Worm (Caenorhabditis elegans) whole organism, mixed stage, embryonic: Measurements from ENCODE around the gene clpr-2.
"Not testable (repeated sequence)": the region's sequence is repeated elsewhere in the genome, so short reads cannot be mapped to it uniquely, and the experiment has no call there.

Experiments
- M03D4.4 ChIP-seq: sonication (generic microtip); optimal IDR thresholded peaks from 2 replicates; lab custom pipeline; 2017; ENCODE audit warnings: mild to moderate bottlenecking, missing genetic modification characterization, missing compliant biosample characterization
- bed-3 ChIP-seq: fragments of 200-800 bp; sonication (Bioruptor generic); optimal IDR thresholded peaks from 3 replicates; lab custom pipeline; 2018; ENCODE audit warnings: mild to moderate bottlenecking, missing genetic modification characterization, moderate library complexity, missing compliant biosample characterization
- blmp-1 ChIP-seq: fragments of 150-350 bp; optimal IDR thresholded peaks from 2 replicates; lab custom pipeline; 2014; ENCODE audit warnings: missing biosample characterization, missing genetic modification characterization
- ceh-43 ChIP-seq: fragments of 200-800 bp; sonication (Bioruptor generic); optimal IDR thresholded peaks from 2 replicates; lab custom pipeline; 2018; ENCODE audit warnings: mild to moderate bottlenecking, missing genetic modification characterization, moderate library complexity, missing compliant biosample characterization
- ceh-83 ChIP-seq: fragments of 200-800 bp; sonication (Bioruptor generic); optimal IDR thresholded peaks from 2 replicates; lab custom pipeline; 2018; ENCODE audit warnings: mild to moderate bottlenecking, missing genetic modification characterization, missing compliant biosample characterization
- ces-1 ChIP-seq: fragments of 150-350 bp; optimal IDR thresholded peaks from 2 replicates; lab custom pipeline; 2014; ENCODE audit warnings: missing biosample characterization, missing genetic modification reagents, missing genetic modification characterization
- cnd-1 ChIP-seq: fragments of 200-800 bp; sonication (Bioruptor generic); optimal IDR thresholded peaks from 2 replicates; lab custom pipeline; 2018; ENCODE audit warnings: mild to moderate bottlenecking, missing genetic modification characterization, missing compliant biosample characterization
- drap-1 ChIP-seq: fragments of 200-800 bp; sonication (Bioruptor generic); optimal IDR thresholded peaks from 3 replicates; lab custom pipeline; 2018; ENCODE audit warnings: mild to moderate bottlenecking, missing genetic modification characterization, missing compliant biosample characterization
- elt-1 ChIP-seq: sonication (generic microtip); optimal IDR thresholded peaks from 2 replicates; lab custom pipeline; 2017; ENCODE audit warnings: missing genetic modification characterization, mild to moderate bottlenecking, missing compliant biosample characterization, antibody characterized with exemption, moderate library complexity, borderline replicate concordance; ENCODE audit not compliant: insufficient read depth
- elt-3 ChIP-seq: fragments of 150-350 bp; optimal IDR thresholded peaks from 2 replicates; lab custom pipeline; 2014; ENCODE audit warnings: missing biosample characterization, missing genetic modification characterization
- flh-1 ChIP-seq: fragments of 200-800 bp; sonication (Bioruptor generic); optimal IDR thresholded peaks from 2 replicates; lab custom pipeline; 2018; ENCODE audit warnings: mild to moderate bottlenecking, missing genetic modification characterization, moderate library complexity, missing compliant biosample characterization
- ham-2 ChIP-seq: fragments of 200-800 bp; sonication (Bioruptor generic); optimal IDR thresholded peaks from 2 replicates; lab custom pipeline; 2018; ENCODE audit warnings: mild to moderate bottlenecking, missing genetic modification characterization, missing compliant biosample characterization
- hlh-1 ChIP-seq: fragments of 150-350 bp; optimal IDR thresholded peaks from 2 replicates; lab custom pipeline; 2014; ENCODE audit warnings: missing biosample characterization, missing genetic modification reagents, missing genetic modification characterization
- lin-13 ChIP-seq: fragments of 150-350 bp; optimal IDR thresholded peaks from 2 replicates; lab custom pipeline; 2014; ENCODE audit warnings: missing biosample characterization, missing genetic modification characterization
- lin-32 ChIP-seq: fragments of 200-800 bp; sonication (Bioruptor generic); optimal IDR thresholded peaks from 2 replicates; lab custom pipeline; 2018; ENCODE audit warnings: mild to moderate bottlenecking, missing genetic modification characterization, missing compliant biosample characterization
- mab-5 ChIP-seq: fragments of 150-350 bp; optimal IDR thresholded peaks from 2 replicates; lab custom pipeline; 2014; ENCODE audit warnings: missing biosample characterization, missing genetic modification characterization
- mep-1 ChIP-seq: fragments of 150-350 bp; optimal IDR thresholded peaks from 2 replicates; lab custom pipeline; 2017; ENCODE audit warnings: missing biosample characterization, missing genetic modification reagents, missing genetic modification characterization, inconsistent platforms
- mls-2 ChIP-seq: sonication (generic microtip); optimal IDR thresholded peaks from 2 replicates; lab custom pipeline; 2016; ENCODE audit warnings: mild to moderate bottlenecking, missing genetic modification characterization, moderate library complexity, missing compliant biosample characterization
- nhr-237 ChIP-seq: fragments of 150-350 bp; optimal IDR thresholded peaks from 2 replicates; lab custom pipeline; 2014; ENCODE audit warnings: missing biosample characterization, missing genetic modification characterization
- nhr-28 ChIP-seq: fragments of 150-350 bp; optimal IDR thresholded peaks from 2 replicates; lab custom pipeline; 2014; ENCODE audit warnings: missing biosample characterization, missing genetic modification characterization
- nhr-76 ChIP-seq: sonication (generic microtip); optimal IDR thresholded peaks from 2 replicates; lab custom pipeline; 2017; ENCODE audit warnings: missing biosample characterization, missing genetic modification characterization
- pha-4 ChIP-seq: fragments of 150-350 bp; optimal IDR thresholded peaks from 2 replicates; lab custom pipeline; 2018; ENCODE audit warnings: missing biosample characterization, missing genetic modification reagents, missing genetic modification characterization
- sem-2 ChIP-seq: fragments of 200-800 bp; sonication (Bioruptor generic); optimal IDR thresholded peaks from 2 replicates; lab custom pipeline; 2018; ENCODE audit warnings: mild to moderate bottlenecking, missing genetic modification characterization, missing compliant biosample characterization
- snpc-4 ChIP-seq: fragments of 150-350 bp; optimal IDR thresholded peaks from 2 replicates; lab custom pipeline; 2014; ENCODE audit warnings: missing biosample characterization, missing genetic modification characterization
- sptf-1 ChIP-seq: sonication (generic microtip); optimal IDR thresholded peaks from 2 replicates; lab custom pipeline; 2017; ENCODE audit warnings: mild to moderate bottlenecking, missing genetic modification characterization, moderate library complexity, missing compliant biosample characterization
- tbx-8 ChIP-seq: fragments of 200-800 bp; sonication (Bioruptor generic); optimal IDR thresholded peaks from 2 replicates; lab custom pipeline; 2018; ENCODE audit warnings: mild to moderate bottlenecking, missing genetic modification characterization, moderate library complexity, missing compliant biosample characterization
- unc-120 ChIP-seq: sonication (generic microtip); optimal IDR thresholded peaks from 2 replicates; lab custom pipeline; 2017; ENCODE audit warnings: missing genetic modification characterization, missing compliant biosample characterization; ENCODE audit not compliant: poor library complexity, severe bottlenecking
- unc-39 ChIP-seq: fragments of 150-350 bp; optimal IDR thresholded peaks from 2 replicates; lab custom pipeline; 2014; ENCODE audit warnings: missing biosample characterization, missing genetic modification characterization
- unc-62 ChIP-seq: fragments of 150-350 bp; optimal IDR thresholded peaks from 2 replicates; lab custom pipeline; 2014; ENCODE audit warnings: missing biosample characterization, missing genetic modification reagents, missing genetic modification characterization
- zip-8 ChIP-seq: fragments of 150-350 bp; optimal IDR thresholded peaks from 2 replicates; lab custom pipeline; 2014; ENCODE audit warnings: missing biosample characterization, missing genetic modification characterization
- ztf-11 ChIP-seq: fragments of 150-350 bp; optimal IDR thresholded peaks from 2 replicates; lab custom pipeline; 2014; ENCODE audit warnings: missing biosample characterization, missing genetic modification characterization

clpr-2 gene

ce11 chrII:1271814-1272213 lies 13.1 kb downstream of the clpr-2 start, which contains the start of gene srw-66:
Gene srw-66 (minus strand): TSS chrII:1271914.
- no peak for TF ChIP-seq ztf-11 (tag; lab: Kevin White, UChicago)
- TF ChIP-seq ces-1 (GFP tag; lab: Kevin White, UChicago): no peak

- TF ChIP-seq hlh-1 (tag; lab: Kevin White, UChicago): no peak
- no peak for TF ChIP-seq ceh-83
- no peak for TF ChIP-seq bed-3 (GFP tag; lab: Kevin White, UChicago)
- TF ChIP-seq sptf-1 (tag; lab: Kevin White, UChicago): no peak
- no peak for TF ChIP-seq nhr-237 (tag; lab: Kevin White, UChicago)
- no peak for TF ChIP-seq elt-3
- TF ChIP-seq mep-1 (tag; lab: Kevin White, UChicago): no peak
- no peak for TF ChIP-seq mls-2 (tag; lab: Kevin White, UChicago)
- TF ChIP-seq pha-4 (tag; lab: Kevin White, UChicago): no peak
- no peak for TF ChIP-seq nhr-76 (tag; lab: Kevin White, UChicago)
- no peak for TF ChIP-seq cnd-1 (tag; lab: Kevin White, UChicago)
- no peak for TF ChIP-seq ceh-43
- TF ChIP-seq drap-1 (GFP tag; lab: Kevin White, UChicago): no peak
- TF ChIP-seq ces-1 (GFP tag; lab: Kevin White, UChicago): no peak
- TF ChIP-seq zip-8 (tag; lab: Kevin White, UChicago): no peak
- TF ChIP-seq ham-2: no peak
- TF ChIP-seq ztf-11 (tag; lab: Kevin White, UChicago): no peak
- TF ChIP-seq snpc-4: no peak
Observed at ce11 chrII:1275439-1275838, 16.7 kb downstream of the clpr-2 start, which contains the start of gene Y57G7A.5. Gene Y57G7A.5 (minus strand): TSS chrII:1275539.

DNA sequence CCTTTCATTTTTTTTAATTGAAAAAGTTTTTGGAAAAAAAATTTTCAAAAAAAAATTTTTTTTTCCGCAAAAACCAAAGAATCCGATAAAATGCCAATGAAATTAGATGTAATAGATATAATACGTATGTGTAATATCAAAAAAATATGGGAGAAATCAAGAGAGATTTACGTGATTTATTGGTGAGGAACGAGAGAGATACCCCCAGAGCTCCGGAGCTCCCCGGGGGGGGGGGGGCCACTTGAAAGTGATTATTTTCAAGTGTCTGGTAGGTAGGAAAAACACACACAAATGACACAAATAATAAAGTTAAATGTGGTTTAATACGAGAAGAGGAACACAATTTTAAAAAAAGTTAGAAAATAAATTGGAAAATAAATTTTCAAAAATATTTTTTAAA lies 18.0 kb downstream of the clpr-2 start, which contains the start of gene Y57G7A.11:
Gene Y57G7A.11 (minus strand): TSS at position 101 of the 400 bp plus-strand sequence.
- TF ChIP-seq elt-1 (tag; lab: Kevin White, UChicago): no peak
- no peak for TF ChIP-seq mls-2 (tag; lab: Kevin White, UChicago)
- TF ChIP-seq bed-3 (GFP tag; lab: Kevin White, UChicago): no peak
- no peak for TF ChIP-seq M03D4.4 (tag; lab: Kevin White, UChicago)
- no peak for TF ChIP-seq sem-2 (GFP tag; lab: Kevin White, UChicago)
- TF ChIP-seq unc-120 (tag; lab: Kevin White, UChicago): no peak
- TF ChIP-seq flh-1 (GFP tag; lab: Kevin White, UChicago): no peak
- TF ChIP-seq tbx-8: no peak
- no peak for TF ChIP-seq nhr-28 (tag; lab: Kevin White, UChicago)
- no peak for TF ChIP-seq elt-3
- TF ChIP-seq blmp-1 (tag; lab: Kevin White, UChicago): no peak
- TF ChIP-seq sptf-1 (tag; lab: Kevin White, UChicago): no peak
- TF ChIP-seq nhr-76 (tag; lab: Kevin White, UChicago): no peak
- no peak for TF ChIP-seq nhr-237 (tag; lab: Kevin White, UChicago)
- TF ChIP-seq lin-13 (tag; lab: Kevin White, UChicago): no peak
- no peak for TF ChIP-seq mab-5
- TF ChIP-seq unc-39 (tag; lab: Kevin White, UChicago): no peak
- TF ChIP-seq lin-32 (GFP tag; lab: Kevin White, UChicago): no peak
- TF ChIP-seq unc-62: no peak
- TF ChIP-seq ztf-11 (tag; lab: Kevin White, UChicago): no peak

DNA sequence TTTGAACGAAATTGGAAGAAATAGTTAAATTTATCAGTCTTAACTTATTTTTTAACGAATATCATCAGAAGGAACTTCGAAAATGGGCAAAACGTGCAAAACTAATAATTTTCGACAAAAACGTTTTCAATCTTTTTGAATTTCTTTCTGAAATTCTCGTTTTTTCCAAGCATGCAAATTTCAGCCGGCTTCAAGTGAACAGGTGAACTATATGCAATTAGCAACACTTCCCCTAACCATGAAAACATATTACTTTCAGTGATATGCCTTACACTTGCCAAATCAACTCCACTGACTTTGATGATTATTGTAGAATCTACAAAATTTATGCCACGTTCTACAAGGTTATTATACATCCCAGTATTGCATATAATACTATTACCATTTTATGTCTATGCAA lies 19.6 kb downstream of the clpr-2 start, which contains the start of gene srz-63:
Gene srz-63 (plus strand): TSS at position 301 of the 400 bp plus-strand sequence.
- TF ChIP-seq sem-2 (GFP tag; lab: Kevin White, UChicago); ceh-83; lin-13 (tag; lab: Kevin White, UChicago): not testable (repeated sequence)

ce11 chrII:1284985-1285384 lies 26.3 kb downstream of the clpr-2 start:
- no peak for TF ChIP-seq lin-13 (tag; lab: Kevin White, UChicago)
- TF ChIP-seq ceh-83: peak; percentile 20
- no peak for TF ChIP-seq pha-4 (tag; lab: Kevin White, UChicago)
